Fruit fly (Drosophila melanogaster): ENCODE data around the gene Grp170.
A peak's percentile ranks its signal among the peaks of the same experiment; 100 is the strongest.

Gene Grp170

dm6 chrX:2297428-2298200 lies 22.7 kb upstream of the Grp170 start (continued):
- TF ChIP-seq Fer3 (tag; optimal IDR thresholded peaks at IDR 0.05) (peak; percentile 98), CG4328 (GFP tag; optimal IDR thresholded peaks at IDR 0.05) (peak; percentile 89), Dbx (GFP tag; IDR thresholded peaks at IDR 0.05) (peak; percentile 96), CG34376 (GFP tag; optimal IDR thresholded peaks at IDR 0.05) (peak; percentile 92), CG10959 (GFP tag; IDR thresholded peaks at IDR 0.05) (peak; percentile 97), CG1832 (GFP tag; optimal IDR thresholded peaks at IDR 0.05) (no peak), Sry-β (GFP tag; optimal IDR thresholded peaks at IDR 0.05) (peak; percentile 68), bcd (GFP tag; optimal IDR thresholded peaks at IDR 0.05) (peak; percentile 99), ewg (GFP tag; optimal IDR thresholded peaks at IDR 0.05) (peak; percentile 98), TFAM (GFP tag; optimal IDR thresholded peaks at IDR 0.05) (peak; percentile 93), CG10431 (GFP tag; optimal IDR thresholded peaks at IDR 0.05) (peak; percentile 95), ssp (GFP tag; IDR thresholded peaks at IDR 0.05) (peak; percentile 94), CG3065 (GFP tag; optimal IDR thresholded peaks at IDR 0.05) (peak; percentile 97), Hr78 (GFP tag; optimal IDR thresholded peaks at IDR 0.05) (peak in 1 of 2 experiments; percentile 94), bowl (GFP tag; IDR thresholded peaks at IDR 0.05) (peak; percentile 96), sens-2 (GFP tag; IDR thresholded peaks at IDR 0.05) (peak; percentile 98), Fer1 (GFP tag; optimal IDR thresholded peaks at IDR 0.05) (peak; percentile 98), lmd (GFP tag; IDR thresholded peaks at IDR 0.05) (peak; percentile 99), CG7786 (GFP tag; optimal IDR thresholded peaks at IDR 0.05) (peak; percentile 99), corto (GFP tag; optimal IDR thresholded peaks at IDR 0.05) (no peak), CG17186 (GFP tag; optimal IDR thresholded peaks at IDR 0.05) (peak; percentile 95), CG18011 (GFP tag; optimal IDR thresholded peaks at IDR 0.05) (peak; percentile 88), fd102C (GFP tag; optimal IDR thresholded peaks at IDR 0.05) (peak; percentile 89), CG10366 (GFP tag; IDR thresholded peaks at IDR 0.05) (peak; percentile 99), Myb (GFP tag; optimal IDR thresholded peaks at IDR 0.05) (peak; percentile 93), CG5180 (GFP tag; optimal IDR thresholded peaks at IDR 0.05) (peak; percentile 91), CG12659 (GFP tag; optimal IDR thresholded peaks at IDR 0.05) (peak; percentile 99), CG6683 (GFP tag; optimal IDR thresholded peaks at IDR 0.05) (peak; percentile 97), ems (GFP tag; optimal IDR thresholded peaks at IDR 0.05) (peak; percentile 98), CG11398 (GFP tag; optimal IDR thresholded peaks at IDR 0.05) (peak; percentile 98), CG32532 (GFP tag; IDR thresholded peaks at IDR 0.05) (peak; percentile 98), unpg (GFP tag; optimal IDR thresholded peaks at IDR 0.05) (peak; percentile 99), CG2199 (GFP tag; IDR thresholded peaks at IDR 0.05) (peak; percentile 99), yki (optimal IDR thresholded peaks at IDR 0.05) (no peak), CG13894 (tag; optimal IDR thresholded peaks at IDR 0.05) (peak; percentile 95), pb (GFP tag; optimal IDR thresholded peaks at IDR 0.05) (peak; percentile 99), Hmr (GFP tag; optimal IDR thresholded peaks at IDR 0.05) (peak; percentile 98), CG2116 (GFP tag; optimal IDR thresholded peaks at IDR 0.05) (peak; percentile 84), Hand (GFP tag; optimal IDR thresholded peaks at IDR 0.05) (peak; percentile 97), Lhr (GFP tag; optimal IDR thresholded peaks at IDR 0.05) (peak; percentile 97), CG4360 (GFP tag; IDR thresholded peaks at IDR 0.05) (peak; percentile 79), CG1603 (tag; optimal IDR thresholded peaks at IDR 0.05) (peak; percentile 99), Six4 (GFP tag; optimal IDR thresholded peaks at IDR 0.05) (peak; percentile 99), amos (GFP tag; IDR thresholded peaks at IDR 0.05; ENCODE audit: partially characterized antibody) (no peak), CG12391 (tag; optimal IDR thresholded peaks at IDR 0.05) (peak; percentile 98), Awh (GFP tag; IDR thresholded peaks at IDR 0.05) (peak; percentile 99), CG3163 (GFP tag; optimal IDR thresholded peaks at IDR 0.05) (peak; percentile 95), CG12071 (GFP tag; optimal IDR thresholded peaks at IDR 0.05) (peak; percentile 99)

Data from whole organism, embryonic.